Worm (Caenorhabditis elegans) whole organism, late embryonic: ENCODE results near the gene shk-1.

Experiments
- F13H6.1 ChIP-seq: sonication (generic microtip); optimal IDR thresholded peaks from 2 replicates; lab custom pipeline; 2016; ENCODE audit warnings: missing genetic modification characterization, missing compliant biosample characterization
- K02D7.2 ChIP-seq: sonication (generic microtip); optimal IDR thresholded peaks from 2 replicates; lab custom pipeline; 2017; ENCODE audit warnings: mild to moderate bottlenecking, missing genetic modification characterization, missing compliant biosample characterization
- T23F11.4 ChIP-seq: fragments of 200-800 bp; sonication (Bioruptor generic); optimal IDR thresholded peaks from 2 replicates; lab custom pipeline; 2018; ENCODE audit warnings: mild to moderate bottlenecking, missing genetic modification characterization, missing compliant biosample characterization
- Y22D7AL.16 ChIP-seq: sonication (generic microtip); optimal IDR thresholded peaks from 2 replicates; lab custom pipeline; 2016; ENCODE audit warnings: missing genetic modification characterization, missing compliant biosample characterization
- ama-1 ChIP-seq: fragments of 150-350 bp; optimal IDR thresholded peaks from 2 replicates; lab custom pipeline; 2014
- ceh-22 ChIP-seq: sonication (generic microtip); optimal IDR thresholded peaks from 2 replicates; lab custom pipeline; 2017; ENCODE audit warnings: missing biosample characterization, missing genetic modification characterization
- ceh-24 ChIP-seq: sonication (generic microtip); optimal IDR thresholded peaks from 2 replicates; lab custom pipeline; 2016; ENCODE audit warnings: mild to moderate bottlenecking, missing genetic modification characterization, missing compliant biosample characterization
- ceh-30 ChIP-seq: fragments of 150-350 bp; optimal IDR thresholded peaks from 2 replicates; lab custom pipeline; 2014; ENCODE audit warnings: missing biosample characterization, missing genetic modification characterization
- ceh-31 ChIP-seq: sonication (generic microtip); optimal IDR thresholded peaks from 2 replicates; lab custom pipeline; 2016; ENCODE audit warnings: missing genetic modification characterization, missing compliant biosample characterization
- ceh-34 ChIP-seq: sonication (generic microtip); optimal IDR thresholded peaks from 2 replicates; lab custom pipeline; 2016; ENCODE audit warnings: mild to moderate bottlenecking, missing genetic modification characterization, missing compliant biosample characterization
- ceh-45 ChIP-seq: fragments of 200-800 bp; sonication (Bioruptor generic); IDR thresholded peaks from 2 replicates; pipeline ENCODE4 v1.3.6; 2022; ENCODE audit warnings: missing genetic modification reagents, missing genetic modification characterization, missing compliant biosample characterization
- ceh-48 ChIP-seq: sonication (generic microtip); optimal IDR thresholded peaks from 2 replicates; lab custom pipeline; 2016; ENCODE audit warnings: missing genetic modification characterization, inconsistent platforms, missing compliant biosample characterization
- ceh-9 ChIP-seq: sonication (generic microtip); optimal IDR thresholded peaks from 2 replicates; lab custom pipeline; 2016; ENCODE audit warnings: mild to moderate bottlenecking, missing genetic modification characterization, inconsistent platforms, missing compliant biosample characterization
- che-1 ChIP-seq: sonication (generic microtip); optimal IDR thresholded peaks from 2 replicates; lab custom pipeline; 2016; ENCODE audit warnings: mild to moderate bottlenecking, missing genetic modification characterization, missing compliant biosample characterization
- dmd-4 ChIP-seq: sonication (generic microtip); optimal IDR thresholded peaks from 2 replicates; lab custom pipeline; 2016; ENCODE audit warnings: borderline replicate concordance, missing genetic modification characterization, missing compliant biosample characterization
- dve-1 ChIP-seq: sonication (generic microtip); optimal IDR thresholded peaks from 2 replicates; lab custom pipeline; 2017; ENCODE audit warnings: antibody characterized with exemption, mild to moderate bottlenecking, missing genetic modification characterization, missing compliant biosample characterization
- elt-2 ChIP-seq: sonication (generic microtip); optimal IDR thresholded peaks from 2 replicates; lab custom pipeline; 2016; ENCODE audit warnings: missing genetic modification reagents, missing genetic modification characterization, missing compliant biosample characterization
- ets-4 ChIP-seq: sonication (generic microtip); optimal IDR thresholded peaks from 2 replicates; lab custom pipeline; 2016; ENCODE audit warnings: missing genetic modification characterization, missing compliant biosample characterization
- fax-1 ChIP-seq: sonication (generic microtip); optimal IDR thresholded peaks from 2 replicates; lab custom pipeline; 2016; ENCODE audit warnings: missing genotype, missing genetic modification characterization, missing compliant biosample characterization
- fkh-10 ChIP-seq: fragments of 150-350 bp; optimal IDR thresholded peaks from 2 replicates; lab custom pipeline; 2014; ENCODE audit warnings: missing biosample characterization, missing genetic modification reagents, missing genetic modification characterization
- fkh-6 ChIP-seq: sonication (generic microtip); optimal IDR thresholded peaks from 2 replicates; lab custom pipeline; 2016; ENCODE audit warnings: missing genetic modification characterization, missing compliant biosample characterization
- gmeb-2 ChIP-seq: sonication (generic microtip); optimal IDR thresholded peaks from 2 replicates; lab custom pipeline; 2016; ENCODE audit warnings: missing genetic modification characterization, inconsistent platforms, missing compliant biosample characterization
- hlh-13 ChIP-seq: fragments of 200-800 bp; sonication (Bioruptor generic); optimal IDR thresholded peaks from 2 replicates; lab custom pipeline; 2018; ENCODE audit warnings: mild to moderate bottlenecking, missing genetic modification characterization, missing compliant biosample characterization
- hlh-30 ChIP-seq: sonication (generic microtip); optimal IDR thresholded peaks from 2 replicates; lab custom pipeline; 2017; ENCODE audit warnings: antibody characterized with exemption, missing genetic modification characterization, missing compliant biosample characterization; ENCODE audit not compliant: insufficient read depth
- hlh-8 ChIP-seq: sonication (generic microtip); optimal IDR thresholded peaks from 2 replicates; lab custom pipeline; 2016; ENCODE audit warnings: missing genotype, missing genetic modification characterization, missing compliant biosample characterization
- madf-2 ChIP-seq: sonication (generic microtip); optimal IDR thresholded peaks from 2 replicates; lab custom pipeline; 2017; ENCODE audit warnings: missing genetic modification characterization, missing compliant biosample characterization
- mec-3 ChIP-seq: sonication (generic microtip); optimal IDR thresholded peaks from 2 replicates; lab custom pipeline; 2016; ENCODE audit warnings: borderline replicate concordance, missing genetic modification characterization, missing compliant biosample characterization
- nfya-1 ChIP-seq: sonication (generic microtip); optimal IDR thresholded peaks from 2 replicates; lab custom pipeline; 2017; ENCODE audit warnings: missing genetic modification characterization, mild to moderate bottlenecking, missing compliant biosample characterization, antibody characterized with exemption, moderate library complexity
- odd-2 ChIP-seq: sonication (generic microtip); optimal IDR thresholded peaks from 2 replicates; lab custom pipeline; 2017; ENCODE audit warnings: antibody characterized with exemption, mild to moderate bottlenecking, missing genetic modification characterization, missing compliant biosample characterization
- pag-3 ChIP-seq: sonication (generic microtip); optimal IDR thresholded peaks from 2 replicates; lab custom pipeline; 2016; ENCODE audit warnings: missing compliant biosample characterization, missing genetic modification characterization, borderline replicate concordance
- pat-9 ChIP-seq: fragments of 200-800 bp; sonication (Bioruptor generic); optimal IDR thresholded peaks from 2 replicates; lab custom pipeline; 2018; ENCODE audit warnings: mild to moderate bottlenecking, missing genetic modification characterization, moderate library complexity, missing compliant biosample characterization
- pros-1 ChIP-seq: fragments of 150-350 bp; optimal IDR thresholded peaks from 2 replicates; lab custom pipeline; 2014; ENCODE audit warnings: missing biosample characterization, missing genetic modification reagents, missing genetic modification characterization
- ref-2 ChIP-seq: sonication (generic microtip); optimal IDR thresholded peaks from 2 replicates; lab custom pipeline; 2016; ENCODE audit warnings: missing genetic modification characterization, missing compliant biosample characterization
- sox-4 ChIP-seq: sonication (generic microtip); optimal IDR thresholded peaks from 2 replicates; lab custom pipeline; 2017; ENCODE audit warnings: mild to moderate bottlenecking, missing genetic modification characterization, inconsistent platforms, missing compliant biosample characterization
- tbx-2 ChIP-seq: sonication (generic microtip); optimal IDR thresholded peaks from 2 replicates; lab custom pipeline; 2016; ENCODE audit warnings: missing genetic modification characterization, missing compliant biosample characterization
- tbx-7 ChIP-seq: sonication (generic microtip); optimal IDR thresholded peaks from 2 replicates; lab custom pipeline; 2016; ENCODE audit warnings: missing genotype, missing genetic modification characterization, missing compliant biosample characterization
- ttx-3 ChIP-seq: sonication (generic microtip); optimal IDR thresholded peaks from 2 replicates; lab custom pipeline; 2016; ENCODE audit warnings: missing genetic modification reagents, missing genetic modification characterization, missing compliant biosample characterization
- unc-42 ChIP-seq: sonication (generic microtip); optimal IDR thresholded peaks from 2 replicates; lab custom pipeline; 2016; ENCODE audit warnings: missing genotype, missing genetic modification characterization, missing compliant biosample characterization
- unc-55 ChIP-seq: sonication (generic microtip); optimal IDR thresholded peaks from 2 replicates; lab custom pipeline; 2017; ENCODE audit warnings: missing biosample characterization, missing genetic modification reagents, missing genetic modification characterization
- unc-86 ChIP-seq: sonication (generic microtip); optimal IDR thresholded peaks from 2 replicates; lab custom pipeline; 2016; ENCODE audit warnings: missing genetic modification characterization, missing compliant biosample characterization
- zip-5 ChIP-seq: sonication (generic microtip); optimal IDR thresholded peaks from 2 replicates; lab custom pipeline; 2016; ENCODE audit warnings: missing genetic modification characterization, missing compliant biosample characterization
- ztf-16 ChIP-seq: sonication (generic microtip); optimal IDR thresholded peaks from 2 replicates; lab custom pipeline; 2017; ENCODE audit warnings: missing genetic modification characterization, missing compliant biosample characterization

Gene shk-1

ce11 chrII:9759382-9759781, 1.4 kb downstream of the shk-1 start:
- no peak for TF ChIP-seq ceh-48 (tag; lab: Kevin White, UChicago)

ce11 chrII:9764696-9765095, 6.7 kb downstream of the shk-1 start:
- TF ChIP-seq pros-1 (tag; lab: Kevin White, UChicago) (no peak), unc-55 (peak; percentile 62)

- peak; percentile 47 for TF ChIP-seq tbx-2 (tag; lab: Kevin White, UChicago)
- peak; percentile 50 for TF ChIP-seq elt-2 (tag; lab: Kevin White, UChicago)
- TF ChIP-seq nfya-1, result peak; percentile 68
- TF ChIP-seq zip-5, result no peak
- TF ChIP-seq T23F11.4 (GFP tag; lab: Kevin White, UChicago), result no peak
- TF ChIP-seq hlh-30 (tag; lab: Kevin White, UChicago), result peak; percentile 24
Observed at ce11 chrII:9769797-9770520, 11.9 kb downstream of the shk-1 start, which contains the start of gene aqp-10. TSS of gene aqp-10 (minus strand) at chrII:9769847.

- TF ChIP-seq dve-1 (tag; lab: Kevin White, UChicago) (no peak), unc-42 (tag; lab: Kevin White, UChicago) (no peak), che-1 (no peak), fkh-6 (tag; lab: Kevin White, UChicago) (no peak), ceh-9 (tag; lab: Kevin White, UChicago) (no peak), ets-4 (tag; lab: Kevin White, UChicago) (no peak), sox-4 (tag; lab: Kevin White, UChicago) (no peak), pag-3 (tag; lab: Kevin White, UChicago) (no peak), fkh-10 (GFP tag; lab: Kevin White, UChicago) (no peak), fax-1 (no peak), unc-86 (tag; lab: Kevin White, UChicago) (no peak), madf-2 (tag; lab: Kevin White, UChicago) (no peak), gmeb-2 (tag; lab: Kevin White, UChicago) (no peak)
Observed at ce11 chrII:9773892-9774581, 16.0 kb downstream of the shk-1 start, which contains the start of gene ZK1321.4. TSS of gene ZK1321.4 (minus strand) at chrII:9773942.

- TF ChIP-seq dmd-4 (tag; lab: Kevin White, UChicago) (peak; percentile 71), odd-2 (tag; lab: Kevin White, UChicago) (no peak), pat-9 (tag; lab: Kevin White, UChicago) (peak; percentile 70), K02D7.2 (tag; lab: Kevin White, UChicago) (peak; percentile 50), ref-2 (tag; lab: Kevin White, UChicago) (peak; percentile 73), Y22D7AL.16 (peak; percentile 66), ets-4 (tag; lab: Kevin White, UChicago) (peak; percentile 45), F13H6.1 (peak; percentile 41), tbx-7 (tag; lab: Kevin White, UChicago) (peak; percentile 26), ceh-34 (tag; lab: Kevin White, UChicago) (peak; percentile 81), ceh-30 (tag; lab: Kevin White, UChicago) (no peak), pag-3 (tag; lab: Kevin White, UChicago) (no peak), nfya-1 (peak; percentile 46), mec-3 (tag; lab: Kevin White, UChicago) (no peak), hlh-8 (tag; lab: Kevin White, UChicago) (no peak), ceh-24 (peak; percentile 63), ceh-31 (tag; lab: Kevin White, UChicago) (peak; percentile 63), ttx-3 (tag; lab: Kevin White, UChicago) (peak; percentile 90), ceh-22 (tag; lab: Kevin White, UChicago) (no peak), sox-4 (tag; lab: Kevin White, UChicago) (peak; percentile 79), ceh-45 (0 out of 2 replicates have a peak, but pooled peaks have one; percentile 61), zip-5 (peak; percentile 43), ceh-48 (tag; lab: Kevin White, UChicago) (peak; percentile 66), ama-1 (lab: Kevin White, UChicago) (no peak), madf-2 (tag; lab: Kevin White, UChicago) (peak; percentile 58), hlh-13 (GFP tag; lab: Kevin White, UChicago) (peak; percentile 81), ztf-16 (tag; lab: Kevin White, UChicago) (peak; percentile 86)
Observed at ce11 chrII:9774653-9775052, 16.6 kb downstream of the shk-1 start.
